Worm (Caenorhabditis elegans): ENCODE data around the gene F26A10.2.

F26A10.2 gene

DNA sequence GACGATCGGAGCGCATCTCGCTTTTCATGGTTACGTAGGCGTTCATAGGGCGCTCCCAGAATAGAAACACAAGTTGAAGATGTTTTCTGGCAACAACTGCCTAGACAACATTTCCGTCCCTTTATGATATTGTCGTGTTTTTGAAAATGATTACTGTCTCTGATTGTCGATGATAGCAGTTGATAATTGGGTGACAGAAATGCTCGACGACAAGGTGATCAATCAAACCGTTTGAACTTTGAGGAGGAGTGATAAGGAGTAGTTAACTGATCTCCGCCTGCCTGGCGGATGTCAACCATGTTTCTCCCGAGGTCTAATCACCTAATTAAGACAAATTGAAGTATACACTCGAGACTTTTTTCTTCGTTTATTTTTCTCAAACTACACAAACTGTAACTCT, 61.3 kb downstream of the F26A10.2 start:
- TF ChIP-seq med-1 (GFP tag; optimal IDR thresholded peaks at IDR 0.05; ENCODE audit: insufficient read depth) = no peak

DNA sequence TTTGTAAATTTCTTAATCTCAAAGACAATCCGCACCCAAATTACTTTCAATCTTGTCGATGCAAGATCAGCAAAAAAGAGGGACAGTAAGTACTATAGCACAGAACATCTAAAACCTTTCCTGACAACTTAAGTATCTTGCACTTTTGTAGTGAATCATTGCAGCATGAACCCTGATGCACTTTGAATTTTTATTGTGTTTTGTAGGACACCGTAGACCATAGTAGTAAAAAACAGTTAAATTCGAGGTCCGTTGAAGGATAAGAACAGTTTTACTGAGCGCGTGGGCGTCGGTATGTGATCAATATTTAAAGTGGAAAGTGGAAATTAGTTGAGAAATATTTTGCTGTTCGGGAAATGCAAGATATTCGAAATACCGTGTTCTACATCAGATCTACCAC, 63.0 kb downstream of the F26A10.2 start:
- TF ChIP-seq tab-1 (GFP tag; IDR thresholded peaks at IDR 0.05) (no peak), flt-1 (GFP tag; IDR thresholded peaks at IDR 0.05) (no peak), klf-2 (GFP tag; conservative IDR thresholded peaks at IDR 0.05) (no peak), cog-1 (tag; optimal IDR thresholded peaks at IDR 0.05) (no peak), ztf-23 (GFP tag; IDR thresholded peaks at IDR 0.05) (no peak), T22C8.4 (GFP tag; IDR thresholded peaks at IDR 0.05) (no peak), med-1 (GFP tag; optimal IDR thresholded peaks at IDR 0.05; ENCODE audit: insufficient read depth) (no peak), ztf-29 (GFP tag; IDR thresholded peaks at IDR 0.05) (no peak), ref-1 (GFP tag; conservative IDR thresholded peaks at IDR 0.05) (no peak)

Data from whole organism, midembryonic.